Worm (Caenorhabditis elegans) whole organism, young adult: ENCODE data around the gene C18D11.7.

Experiments used
- F22D6.2 ChIP-seq: sonication (generic microtip); optimal IDR thresholded peaks from 2 replicates; lab custom pipeline; 2016; ENCODE audit warnings: mild to moderate bottlenecking, missing genetic modification characterization, missing compliant biosample characterization
- F49E8.2 ChIP-seq: sonication (generic microtip); optimal IDR thresholded peaks from 3 replicates; lab custom pipeline; 2017; ENCODE audit warnings: missing genetic modification characterization, mild to moderate bottlenecking, missing compliant biosample characterization, antibody characterized with exemption, moderate library complexity; ENCODE audit not compliant: insufficient read depth
- F52B5.7 ChIP-seq: sonication (generic microtip); optimal IDR thresholded peaks from 2 replicates; lab custom pipeline; 2016; ENCODE audit warnings: mild to moderate bottlenecking, missing genetic modification characterization, missing compliant biosample characterization
- F55B11.4 ChIP-seq: sonication (generic microtip); optimal IDR thresholded peaks from 2 replicates; lab custom pipeline; 2016; ENCODE audit warnings: missing compliant biosample characterization, missing genetic modification characterization, borderline replicate concordance; ENCODE audit not compliant: insufficient read depth
- T26A5.8 ChIP-seq: sonication (generic microtip); optimal IDR thresholded peaks from 2 replicates; lab custom pipeline; 2016; ENCODE audit warnings: missing genetic modification characterization, missing compliant biosample characterization
- Y53G8AR.9 ChIP-seq: fragments of 200-800 bp; sonication (Bioruptor generic); conservative IDR thresholded peaks from 2 replicates; pipeline ENCODE4 v1.3.6; 2022; ENCODE audit warnings: missing genetic modification reagents, missing genetic modification characterization, missing compliant biosample characterization
- Y79H2A.3 ChIP-seq: fragments of 200-800 bp; sonication (Bioruptor generic); conservative IDR thresholded peaks from 2 replicates; pipeline ENCODE4 v1.3.6; 2022; ENCODE audit warnings: missing genetic modification reagents, missing genetic modification characterization, missing compliant biosample characterization
- aptf-3 ChIP-seq: fragments of 200-800 bp; sonication (Bioruptor generic); IDR thresholded peaks from 2 replicates; pipeline ENCODE4 v1.3.6; 2022; ENCODE audit warnings: missing genetic modification characterization, missing compliant biosample characterization
- attf-6 ChIP-seq: fragments of 200-800 bp; sonication (Bioruptor generic); IDR thresholded peaks from 2 replicates; pipeline ENCODE4 v1.3.6; 2022; ENCODE audit warnings: missing genetic modification reagents, missing genetic modification characterization, missing compliant biosample characterization
- ccch-3 ChIP-seq: fragments of 200-800 bp; sonication (Bioruptor generic); optimal IDR thresholded peaks from 2 replicates; lab custom pipeline; 2018; ENCODE audit warnings: mild to moderate bottlenecking, missing genetic modification characterization, missing compliant biosample characterization
- cebp-1 ChIP-seq, 2 experiments: fragments of 200-800 bp in 1 of 2; sonication (Bioruptor generic) in 1 of 2; sonication (generic microtip) in 1 of 2; IDR thresholded peaks in 1 of 2; optimal IDR thresholded peaks in 1 of 2; 2 replicates each; pipeline versions ENCODE4 v1.3.6 to Lab custom; 2017 to 2022; ENCODE audit warnings: missing compliant biosample characterization in 2 of 2, missing genetic modification characterization in 2 of 2, mild to moderate bottlenecking in 1 of 2, missing genetic modification reagents in 1 of 2, moderate library complexity in 1 of 2
- ceh-100 ChIP-seq: fragments of 200-800 bp; sonication (Bioruptor generic); IDR thresholded peaks from 2 replicates; pipeline ENCODE4 v1.3.6; 2022; ENCODE audit warnings: missing genetic modification reagents, missing genetic modification characterization, missing compliant biosample characterization
- ceh-58 ChIP-seq: fragments of 200-800 bp; sonication (Bioruptor generic); IDR thresholded peaks from 2 replicates; pipeline ENCODE4 v1.3.6; 2022; ENCODE audit warnings: missing genetic modification characterization, missing compliant biosample characterization
- ceh-79 ChIP-seq: sonication (generic microtip); optimal IDR thresholded peaks from 2 replicates; lab custom pipeline; 2017; ENCODE audit warnings: mild to moderate bottlenecking, missing genetic modification characterization, missing compliant biosample characterization
- ceh-91 ChIP-seq: fragments of 200-800 bp; sonication (Bioruptor generic); IDR thresholded peaks from 2 replicates; pipeline ENCODE4 v1.3.6; 2022; ENCODE audit warnings: missing genetic modification reagents, missing genetic modification characterization, missing compliant biosample characterization
- dpl-1 ChIP-seq: fragments of 150-350 bp; optimal IDR thresholded peaks from 2 replicates; lab custom pipeline; 2014; ENCODE audit warnings: missing biosample characterization, missing genetic modification reagents, missing genetic modification characterization
- egrh-3 ChIP-seq: fragments of 200-800 bp; sonication (Bioruptor generic); IDR thresholded peaks from 2 replicates; pipeline ENCODE4 v1.3.6; 2022; ENCODE audit warnings: missing genetic modification reagents, missing genetic modification characterization, missing compliant biosample characterization
- hlh-26 ChIP-seq: fragments of 200-800 bp; sonication (Bioruptor generic); conservative IDR thresholded peaks from 2 replicates; pipeline ENCODE4 v1.3.6; 2022; ENCODE audit warnings: missing genetic modification reagents, missing genetic modification characterization, missing compliant biosample characterization
- hmg-1.2 ChIP-seq: fragments of 200-800 bp; sonication (Bioruptor generic); IDR thresholded peaks from 2 replicates; pipeline ENCODE4 v1.3.6; 2022; ENCODE audit warnings: missing genetic modification reagents, missing genetic modification characterization, missing compliant biosample characterization
- let-607 ChIP-seq, 2 experiments: fragments of 200-800 bp in 1 of 2; sonication (Bioruptor generic) in 1 of 2; sonication (generic microtip) in 1 of 2; optimal IDR thresholded peaks; 2 replicates each; lab custom pipeline; 2016 to 2018; ENCODE audit warnings: mild to moderate bottlenecking in 2 of 2, missing compliant biosample characterization in 2 of 2, missing genetic modification characterization in 2 of 2, moderate library complexity in 2 of 2, missing genotype in 1 of 2
- lin-26 ChIP-seq: fragments of 200-800 bp; sonication (Bioruptor generic); IDR thresholded peaks from 2 replicates; pipeline ENCODE4 v1.3.6; 2022; ENCODE audit warnings: missing genetic modification reagents, missing genetic modification characterization, missing compliant biosample characterization
- lin-35 ChIP-seq, 3 experiments: fragments of 150-350 bp in 2 of 3; sonication (generic microtip) in 1 of 3; optimal IDR thresholded peaks; 2 replicates each; lab custom pipeline; 2014 to 2018; ENCODE audit warnings: missing biosample characterization in 3 of 3, missing genetic modification characterization in 3 of 3, missing genetic modification reagents in 3 of 3
- lin-40 ChIP-seq: sonication (generic microtip); optimal IDR thresholded peaks from 2 replicates; lab custom pipeline; 2016; ENCODE audit warnings: missing genetic modification characterization, mild to moderate bottlenecking, missing compliant biosample characterization, missing genotype, missing genetic modification reagents
- lin-54 ChIP-seq: fragments of 200-800 bp; sonication (Bioruptor generic); optimal IDR thresholded peaks from 2 replicates; lab custom pipeline; 2018; ENCODE audit warnings: mild to moderate bottlenecking, missing genetic modification characterization, missing compliant biosample characterization
- madf-6 ChIP-seq: fragments of 200-800 bp; sonication (Bioruptor generic); IDR thresholded peaks from 2 replicates; pipeline ENCODE4 v1.3.6; 2022; ENCODE audit warnings: missing genetic modification reagents, missing genetic modification characterization, missing compliant biosample characterization
- mel-28 ChIP-seq: sonication (generic microtip); optimal IDR thresholded peaks from 2 replicates; lab custom pipeline; 2016; ENCODE audit warnings: borderline replicate concordance, mild to moderate bottlenecking, missing genetic modification characterization, missing compliant biosample characterization
- nfyb-1 ChIP-seq: fragments of 200-800 bp; sonication (Bioruptor generic); IDR thresholded peaks from 2 replicates; pipeline ENCODE4 v1.3.6; 2022; ENCODE audit warnings: missing genetic modification reagents, missing genetic modification characterization, missing compliant biosample characterization
- nhr-80 ChIP-seq: sonication (generic microtip); optimal IDR thresholded peaks from 2 replicates; lab custom pipeline; 2016; ENCODE audit warnings: missing genetic modification characterization, missing compliant biosample characterization
- rcor-1 ChIP-seq: fragments of 200-800 bp; sonication (Bioruptor generic); IDR thresholded peaks from 2 replicates; pipeline ENCODE4 v1.3.6; 2022; ENCODE audit warnings: missing genetic modification reagents, missing genetic modification characterization, missing compliant biosample characterization
- somi-1 ChIP-seq: fragments of 200-800 bp; sonication (Bioruptor generic); optimal IDR thresholded peaks from 2 replicates; lab custom pipeline; 2018; ENCODE audit warnings: mild to moderate bottlenecking, missing genetic modification characterization, missing compliant biosample characterization
- sptf-2 ChIP-seq: fragments of 200-800 bp; sonication (Bioruptor generic); optimal IDR thresholded peaks from 2 replicates; lab custom pipeline; 2018; ENCODE audit warnings: mild to moderate bottlenecking, missing genetic modification characterization, missing compliant biosample characterization
- tbp1 ChIP-seq: fragments of 200-800 bp; sonication (Bioruptor generic); optimal IDR thresholded peaks from 2 replicates; lab custom pipeline; 2018; ENCODE audit warnings: mild to moderate bottlenecking, missing genetic modification characterization, missing compliant biosample characterization
- xnd-1 ChIP-seq: sonication (generic microtip); optimal IDR thresholded peaks from 2 replicates; lab custom pipeline; 2016; ENCODE audit warnings: missing genotype, missing genetic modification reagents, missing genetic modification characterization, missing compliant biosample characterization
- zfh-2 ChIP-seq: fragments of 200-800 bp; sonication (Bioruptor generic); conservative IDR thresholded peaks from 2 replicates; pipeline ENCODE4 v1.3.6; 2022; ENCODE audit warnings: missing genetic modification reagents, missing genetic modification characterization, missing compliant biosample characterization
- ztf-18 ChIP-seq: sonication (generic microtip); optimal IDR thresholded peaks from 2 replicates; lab custom pipeline; 2016; ENCODE audit warnings: missing genotype, mild to moderate bottlenecking, missing genetic modification characterization, missing compliant biosample characterization
- ztf-26 ChIP-seq: sonication (generic microtip); optimal IDR thresholded peaks from 2 replicates; lab custom pipeline; 2017; ENCODE audit warnings: missing genetic modification characterization, missing compliant biosample characterization

The C18D11.7 gene

ce11 chrIII:11806695-11807094, at the start of gene C18D11.7:
TSS of gene C18D11.7 (minus strand) at chrIII:11806795.
- TF ChIP-seq F22D6.2 (tag; lab: Kevin White, UChicago) (no peak), ztf-26 (no peak), sptf-2 (no peak), tbp1 (GFP tag; lab: Kevin White, UChicago) (no peak), T26A5.8 (no peak), attf-6 (GFP tag; lab: Robert Waterston, UW) (no peak), F49E8.2 (tag; lab: Kevin White, UChicago) (no peak), lin-35 (GFP tag; optimal IDR thresholded peaks at IDR 0.05; lab: Kevin White, UChicago) (no peak), F55B11.4 (tag; lab: Kevin White, UChicago) (no peak), lin-54 (GFP tag; lab: Kevin White, UChicago) (no peak), ceh-58 (GFP tag; lab: Robert Waterston, UW) (no peak), ceh-91 (GFP tag; lab: Robert Waterston, UW) (no peak), nhr-80 (tag; lab: Kevin White, UChicago) (no peak), let-607 (tag; optimal IDR thresholded peaks at IDR 0.05; lab: Kevin White, UChicago) (no peak), Y53G8AR.9 (GFP tag; lab: Robert Waterston, UW) (no peak), ztf-18 (no peak), madf-6 (no peak), mel-28 (no peak)

DNA sequence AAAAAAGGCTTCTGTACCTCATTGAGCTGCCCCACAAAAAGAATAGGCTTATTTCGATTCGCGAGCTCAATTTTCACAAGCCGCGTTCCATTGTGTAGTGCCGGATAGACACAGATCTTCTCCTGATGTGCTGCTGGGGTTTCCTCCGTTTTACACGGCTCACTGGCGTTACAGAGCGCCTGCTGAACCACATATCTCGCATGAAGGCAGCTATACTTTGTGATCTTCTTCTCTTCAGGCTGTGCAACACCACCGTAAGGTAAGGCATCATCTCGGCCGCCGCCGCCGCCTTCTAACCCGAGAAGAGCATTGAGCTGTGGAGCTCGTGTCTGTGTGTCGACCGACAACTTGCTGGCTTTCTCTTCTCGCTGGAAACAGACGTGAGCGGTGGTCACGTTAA, 46.9 kb upstream of the C18D11.7 start:
- no peak for TF ChIP-seq ztf-26
- TF ChIP-seq tbp1 (GFP tag; lab: Kevin White, UChicago) = no peak
- no peak for TF ChIP-seq ceh-79
- peak; percentile 60; the same call in 1 of the 2 replicates for TF ChIP-seq zfh-2 (GFP tag; lab: Robert Waterston, UW)
- TF ChIP-seq, all 124 proteins: peak for 1

DNA sequence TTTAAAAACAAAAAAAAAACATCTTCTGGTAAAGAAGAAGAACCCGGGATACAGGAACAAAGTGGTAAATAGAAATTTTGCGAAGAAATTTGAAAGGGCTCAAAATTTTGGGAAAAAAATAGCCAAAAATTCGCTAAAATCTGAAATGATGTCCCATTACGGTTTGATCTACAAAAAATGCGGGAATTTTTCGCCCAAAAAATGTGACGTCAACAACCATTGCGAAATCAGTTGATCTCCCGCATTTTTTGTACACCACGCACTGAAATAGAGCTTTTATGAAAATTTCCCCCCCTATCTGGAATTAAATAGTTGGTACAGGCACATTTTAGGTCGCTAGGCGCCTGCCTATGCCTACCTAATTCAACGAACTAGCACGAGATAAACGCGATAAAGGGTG, 43.0 kb upstream of the C18D11.7 start:
- TF ChIP-seq hlh-26 (GFP tag; lab: Robert Waterston, UW) (no peak), lin-40 (tag; lab: Kevin White, UChicago) (no peak), egrh-3 (no peak), F49E8.2 (tag; lab: Kevin White, UChicago) (no peak), ccch-3 (GFP tag; lab: Kevin White, UChicago) (no peak), somi-1 (no peak), rcor-1 (GFP tag; lab: Robert Waterston, UW) (no peak), aptf-3 (GFP tag; lab: Robert Waterston, UW) (no peak), madf-6 (peak; percentile 21; the same call in 1 of the 2 replicates), lin-26 (GFP tag; lab: Robert Waterston, UW) (no peak), dpl-1 (GFP tag; lab: Kevin White, UChicago) (no peak), cebp-1 (GFP tag; IDR thresholded peaks at IDR 0.05; lab: Robert Waterston, UW) (no peak), cebp-1 (tag; optimal IDR thresholded peaks at IDR 0.05; lab: Kevin White, UChicago) (peak; percentile 63), Y79H2A.3 (GFP tag; lab: Robert Waterston, UW) (0 out of 2 replicates have a peak, but pooled peaks have one; percentile 35)

- TF ChIP-seq F52B5.7 (tag; lab: Kevin White, UChicago) = no peak
- no peak for TF ChIP-seq xnd-1 (tag; lab: Kevin White, UChicago)
- no peak for TF ChIP-seq cebp-1 (GFP tag; IDR thresholded peaks at IDR 0.05; lab: Robert Waterston, UW)
- TF ChIP-seq cebp-1 (tag; optimal IDR thresholded peaks at IDR 0.05; lab: Kevin White, UChicago) = peak; percentile 31
- 0 out of 2 replicates have a peak, but pooled peaks have one; percentile 18 for TF ChIP-seq lin-26 (GFP tag; lab: Robert Waterston, UW)
- TF ChIP-seq madf-6 = peak; percentile 10; the same call in 1 of the 2 replicates
- TF ChIP-seq F49E8.2 (tag; lab: Kevin White, UChicago) = no peak
- TF ChIP-seq nfyb-1 (GFP tag; lab: Robert Waterston, UW) = 0 out of 2 replicates have a peak, but pooled peaks have one; percentile 35
- peak; percentile 31; the same call in 1 of the 2 replicates for TF ChIP-seq egrh-3
- peak; percentile 77 for TF ChIP-seq ceh-100 (GFP tag; lab: Robert Waterston, UW)
- peak; percentile 12; the same call in 1 of the 2 replicates for TF ChIP-seq hmg-1.2 (GFP tag; lab: Robert Waterston, UW)
Measured at ce11 chrIII:11848317-11848716, 41.7 kb upstream of the C18D11.7 start.
